Worm (Caenorhabditis elegans) whole organism, L4/young adult: ENCODE measurements around the gene rig-1.

ENCODE experiments used
- dao-5 ChIP-seq: sonication (generic microtip); optimal IDR thresholded peaks from 2 replicates; lab custom pipeline; 2016; ENCODE audit warnings: missing genotype, missing genetic modification characterization, moderate library complexity, missing compliant biosample characterization
- him-1 ChIP-seq: sonication (generic microtip); optimal IDR thresholded peaks from 2 replicates; lab custom pipeline; 2016; ENCODE audit warnings: missing genotype, missing genetic modification reagents, missing genetic modification characterization, missing compliant biosample characterization

- TF ChIP-seq dao-5 (tag; lab: Kevin White, UChicago) (no peak), him-1 (tag; lab: Kevin White, UChicago) (peak; percentile 68)
Observed at ce11 chrX:8646287-8646686, 14.1 kb upstream of the rig-1 start.
